Fruit fly (Drosophila melanogaster) whole organism, embryonic: ENCODE results near the gene CG4658.

Experiments used
- B-H1 ChIP-seq: fragments of 200-800 bp; sonication (Bioruptor generic); IDR thresholded peaks from 3 replicates; pipeline ENCODE4 v1.3.6; 2022; ENCODE audit warnings: missing biosample characterization, missing genetic modification characterization
- Bdp1 ChIP-seq: fragments of 200-800 bp; sonication (Bioruptor generic); optimal IDR thresholded peaks from 3 replicates; lab custom pipeline; 2016; ENCODE audit warnings: missing biosample characterization, missing genetic modification characterization
- C15 ChIP-seq: fragments of 200-800 bp; sonication (Bioruptor generic); IDR thresholded peaks from 3 replicates; pipeline ENCODE4 v1.3.6; 2022; ENCODE audit warnings: missing biosample characterization, missing genetic modification characterization
- CG10274 ChIP-seq: fragments of 200-800 bp; sonication (Bioruptor generic); optimal IDR thresholded peaks from 3 replicates; lab custom pipeline; 2017; ENCODE audit warnings: missing biosample characterization, mild to moderate bottlenecking, missing genetic modification characterization
- CG10431 ChIP-seq: fragments of 200-800 bp; sonication (Bioruptor generic); optimal IDR thresholded peaks from 3 replicates; lab custom pipeline; 2018; ENCODE audit warnings: missing biosample characterization, mild to moderate bottlenecking, missing genetic modification characterization
- CG10959 ChIP-seq: fragments of 200-800 bp; sonication (Bioruptor generic); IDR thresholded peaks from 2 replicates; pipeline ENCODE4 v1.3.6; 2022; ENCODE audit warnings: missing biosample characterization, missing genetic modification characterization
- CG11398 ChIP-seq: fragments of 200-800 bp; sonication (Bioruptor generic); optimal IDR thresholded peaks from 2 replicates; lab custom pipeline; 2016; ENCODE audit warnings: missing biosample characterization, missing genetic modification characterization
- CG11504 ChIP-seq: fragments of 200-800 bp; sonication (Bioruptor generic); optimal IDR thresholded peaks from 3 replicates; lab custom pipeline; 2019; ENCODE audit warnings: missing biosample characterization, mild to moderate bottlenecking, missing genetic modification characterization, moderate library complexity
- CG12104 ChIP-seq: fragments of 200-800 bp; sonication (Bioruptor generic); optimal IDR thresholded peaks from 3 replicates; lab custom pipeline; 2016; ENCODE audit warnings: missing biosample characterization, missing genetic modification characterization
- CG13123 ChIP-seq: fragments of 200-800 bp; sonication (Bioruptor generic); optimal IDR thresholded peaks from 2 replicates; lab custom pipeline; 2016; ENCODE audit warnings: missing biosample characterization, missing genetic modification characterization
- CG14860 ChIP-seq: fragments of 200-800 bp; sonication (Bioruptor generic); IDR thresholded peaks from 3 replicates; pipeline ENCODE4 v1.3.6; 2022; ENCODE audit warnings: missing biosample characterization, missing genetic modification characterization; ENCODE audit not compliant: partially characterized antibody
- CG15011 ChIP-seq: fragments of 200-800 bp; sonication (Bioruptor generic); optimal IDR thresholded peaks from 3 replicates; lab custom pipeline; 2018; ENCODE audit warnings: missing biosample characterization, mild to moderate bottlenecking, missing genetic modification characterization
- CG15479 ChIP-seq: fragments of 200-800 bp; sonication (Bioruptor generic); optimal IDR thresholded peaks from 3 replicates; lab custom pipeline; 2019; ENCODE audit warnings: missing biosample characterization, mild to moderate bottlenecking, missing genetic modification characterization, moderate library complexity
- CG17186 ChIP-seq: fragments of 200-800 bp; sonication (Bioruptor generic); optimal IDR thresholded peaks from 3 replicates; lab custom pipeline; 2017; ENCODE audit warnings: missing biosample characterization, missing genetic modification reagents, missing genetic modification characterization
- CG17359 ChIP-seq: fragments of 200-800 bp; sonication (Bioruptor generic); optimal IDR thresholded peaks from 3 replicates; lab custom pipeline; 2018; ENCODE audit warnings: missing biosample characterization, mild to moderate bottlenecking, missing genetic modification characterization, moderate library complexity
- CG17802 ChIP-seq: fragments of 200-800 bp; sonication (Bioruptor generic); optimal IDR thresholded peaks from 2 replicates; lab custom pipeline; 2018; ENCODE audit warnings: missing biosample characterization, mild to moderate bottlenecking, missing genetic modification characterization, moderate library complexity
- CG17829 ChIP-seq: fragments of 200-800 bp; optimal IDR thresholded peaks from 2 replicates; lab custom pipeline; 2019; ENCODE audit warnings: missing biosample characterization, mild to moderate bottlenecking, missing genetic modification characterization, moderate library complexity
- CG32772 ChIP-seq: fragments of 200-800 bp; sonication (Bioruptor generic); IDR thresholded peaks from 2 replicates; pipeline ENCODE4 v1.3.6; 2022; ENCODE audit warnings: missing biosample characterization, missing genetic modification characterization
- CG4854 ChIP-seq: fragments of 200-800 bp; sonication (Bioruptor generic); optimal IDR thresholded peaks from 2 replicates; lab custom pipeline; 2016; ENCODE audit warnings: missing biosample characterization, missing genetic modification characterization, inconsistent platforms
- CG9437 ChIP-seq: fragments of 200-800 bp; sonication (Bioruptor generic); optimal IDR thresholded peaks from 2 replicates; lab custom pipeline; 2018; ENCODE audit warnings: missing biosample characterization, mild to moderate bottlenecking, missing genetic modification characterization
- CoRest ChIP-seq: fragments of 200-800 bp; sonication (Bioruptor generic); optimal IDR thresholded peaks from 3 replicates; lab custom pipeline; 2018; ENCODE audit warnings: missing biosample characterization, mild to moderate bottlenecking, missing genetic modification characterization, moderate library complexity
- Fer3 ChIP-seq: fragments of 200-800 bp; sonication (Bioruptor generic); optimal IDR thresholded peaks from 2 replicates; lab custom pipeline; 2018; ENCODE audit warnings: missing biosample characterization, mild to moderate bottlenecking, missing genetic modification characterization, moderate library complexity
- Hey ChIP-seq: fragments of 200-800 bp; sonication (Bioruptor generic); optimal IDR thresholded peaks from 3 replicates; lab custom pipeline; 2018; ENCODE audit warnings: missing biosample characterization, mild to moderate bottlenecking, missing genetic modification characterization
- Myb ChIP-seq: fragments of 200-800 bp; sonication (Bioruptor generic); optimal IDR thresholded peaks from 2 replicates; lab custom pipeline; 2016; ENCODE audit warnings: missing biosample characterization, missing genetic modification characterization
- NC2β ChIP-seq: fragments of 200-800 bp; sonication (Bioruptor generic); optimal IDR thresholded peaks from 2 replicates; lab custom pipeline; 2016; ENCODE audit warnings: missing biosample characterization, missing genetic modification characterization
- Ptx1 ChIP-seq: fragments of 200-800 bp; sonication (Bioruptor generic); IDR thresholded peaks from 2 replicates; pipeline ENCODE4 v1.3.6; 2022; ENCODE audit warnings: missing biosample characterization, missing genetic modification characterization
- Sox100B ChIP-seq: fragments of 200-800 bp; sonication (Bioruptor generic); optimal IDR thresholded peaks from 3 replicates; lab custom pipeline; 2018; ENCODE audit warnings: missing biosample characterization, mild to moderate bottlenecking, missing genetic modification characterization
- Vsx1 ChIP-seq: fragments of 200-800 bp; sonication (Bioruptor generic); optimal IDR thresholded peaks from 2 replicates; lab custom pipeline; 2017; ENCODE audit warnings: missing biosample characterization, mild to moderate bottlenecking, missing genetic modification characterization, missing genetic modification reagents
- chm ChIP-seq: fragments of 200-800 bp; sonication (Bioruptor generic); IDR thresholded peaks from 2 replicates; pipeline ENCODE4 v1.3.6; 2022; ENCODE audit warnings: missing biosample characterization, missing genetic modification characterization
- crp ChIP-seq, 2 experiments: fragments of 200-800 bp; sonication (Bioruptor generic); optimal IDR thresholded peaks; 2 replicates in 1 of 2; 3 replicates in 1 of 2; lab custom pipeline; 2017; ENCODE audit warnings: missing biosample characterization in 2 of 2, missing genetic modification characterization in 2 of 2, mild to moderate bottlenecking in 1 of 2, moderate library complexity in 1 of 2
- dmrt99B ChIP-seq: fragments of 200-800 bp; sonication (Bioruptor generic); optimal IDR thresholded peaks from 2 replicates; lab custom pipeline; 2018; ENCODE audit warnings: missing biosample characterization, mild to moderate bottlenecking, missing genetic modification characterization, moderate library complexity
- gcm ChIP-seq: fragments of 200-800 bp; sonication (Bioruptor generic); optimal IDR thresholded peaks from 2 replicates; lab custom pipeline; 2019; ENCODE audit warnings: missing biosample characterization, mild to moderate bottlenecking, missing genetic modification characterization, moderate library complexity
- gem ChIP-seq: fragments of 200-800 bp; sonication (Bioruptor generic); optimal IDR thresholded peaks from 2 replicates; lab custom pipeline; 2019; ENCODE audit warnings: missing biosample characterization, mild to moderate bottlenecking, missing genetic modification characterization, moderate library complexity
- gfzf ChIP-seq: fragments of 200-800 bp; sonication (Bioruptor generic); optimal IDR thresholded peaks from 2 replicates; lab custom pipeline; 2016; ENCODE audit warnings: missing biosample characterization, mild to moderate bottlenecking, missing genetic modification characterization, moderate library complexity
- grn ChIP-seq: fragments of 200-800 bp; sonication (Bioruptor generic); optimal IDR thresholded peaks from 3 replicates; lab custom pipeline; 2017; ENCODE audit warnings: missing biosample characterization, missing genetic modification characterization
- hb ChIP-seq: fragments of 200-800 bp; sonication (Bioruptor generic); IDR thresholded peaks from 3 replicates; pipeline ENCODE4 v1.3.6; 2022; ENCODE audit warnings: missing biosample characterization, missing genetic modification characterization; ENCODE audit not compliant: partially characterized antibody
- klu ChIP-seq: fragments of 200-800 bp; sonication (Bioruptor generic); IDR thresholded peaks from 2 replicates; pipeline ENCODE4 v1.3.6; 2022; ENCODE audit warnings: missing biosample characterization, missing genetic modification characterization
- mld ChIP-seq: fragments of 200-800 bp; sonication (Bioruptor generic); IDR thresholded peaks from 3 replicates; pipeline ENCODE4 v1.3.6; 2022; ENCODE audit warnings: missing biosample characterization, missing genetic modification characterization; ENCODE audit not compliant: partially characterized antibody
- nerfin-1 ChIP-seq: fragments of 200-800 bp; sonication (Bioruptor generic); optimal IDR thresholded peaks from 3 replicates; lab custom pipeline; 2019; ENCODE audit warnings: missing biosample characterization, mild to moderate bottlenecking, missing genetic modification characterization, moderate library complexity
- ro ChIP-seq: fragments of 200-800 bp; sonication (Bioruptor generic); IDR thresholded peaks from 2 replicates; pipeline ENCODE4 v1.3.6; 2022; ENCODE audit warnings: missing biosample characterization, missing genetic modification characterization
- row ChIP-seq: fragments of 200-800 bp; sonication (Bioruptor generic); IDR thresholded peaks from 3 replicates; pipeline ENCODE4 v1.3.6; 2022; ENCODE audit warnings: missing biosample characterization, missing genetic modification characterization
- run ChIP-seq: fragments of 200-800 bp; sonication (Bioruptor generic); optimal IDR thresholded peaks from 3 replicates; lab custom pipeline; 2018; ENCODE audit warnings: missing biosample characterization, mild to moderate bottlenecking, missing genetic modification characterization
- scrt ChIP-seq: fragments of 200-800 bp; sonication (Bioruptor generic); optimal IDR thresholded peaks from 2 replicates; lab custom pipeline; 2018; ENCODE audit warnings: missing biosample characterization, mild to moderate bottlenecking, missing genetic modification characterization, moderate library complexity
- sens ChIP-seq: fragments of 200-800 bp; sonication (Bioruptor generic); peaks from one replicate; lab custom pipeline; 2016; ENCODE audit warnings: missing biosample characterization, missing genetic modification characterization
- sim ChIP-seq: fragments of 200-800 bp; sonication (Bioruptor generic); IDR thresholded peaks from 2 replicates; pipeline ENCODE4 v1.3.6; 2022; ENCODE audit warnings: missing biosample characterization, missing genetic modification characterization
- slp2 ChIP-seq: fragments of 200-800 bp; sonication (Bioruptor generic); optimal IDR thresholded peaks from 2 replicates; lab custom pipeline; 2016; ENCODE audit warnings: missing biosample characterization, missing genetic modification characterization
- sqz ChIP-seq: fragments of 200-800 bp; sonication (Bioruptor generic); optimal IDR thresholded peaks from 3 replicates; lab custom pipeline; 2018; ENCODE audit warnings: missing biosample characterization, mild to moderate bottlenecking, missing genetic modification characterization
- stwl ChIP-seq: fragments of 200-800 bp; sonication (Bioruptor generic); optimal IDR thresholded peaks from 3 replicates; lab custom pipeline; 2018; ENCODE audit warnings: missing biosample characterization, mild to moderate bottlenecking, missing genetic modification characterization, moderate library complexity
- toy ChIP-seq: fragments of 200-800 bp; sonication (Bioruptor generic); IDR thresholded peaks from 2 replicates; pipeline ENCODE4 v1.3.6; 2022; ENCODE audit warnings: missing biosample characterization, missing genetic modification characterization
- trem ChIP-seq: fragments of 200-800 bp; optimal IDR thresholded peaks from 3 replicates; lab custom pipeline; 2019; ENCODE audit warnings: missing biosample characterization, mild to moderate bottlenecking, missing genetic modification characterization, moderate library complexity
- vfl ChIP-seq: fragments of 200-800 bp; sonication (Bioruptor generic); optimal IDR thresholded peaks from 2 replicates; lab custom pipeline; 2016; ENCODE audit warnings: missing biosample characterization, missing genetic modification characterization

CG4658 gene

dm6 chr2L:9963603-9964042, 6.7 kb downstream of the CG4658 start, which contains the start of gene CG5850 (continued):
- peak; percentile 25 for TF ChIP-seq sens (GFP tag; lab: Kevin White, UChicago)
- TF ChIP-seq Ptx1 = no peak
- TF ChIP-seq grn (GFP tag; lab: Kevin White, UChicago) = no peak
- peak; percentile 11 for TF ChIP-seq nerfin-1 (tag; lab: Kevin White, UChicago)
- no peak for TF ChIP-seq Bdp1 (GFP tag; lab: Kevin White, UChicago)
- no peak for TF ChIP-seq B-H1 (GFP tag; lab: Robert Waterston, UW)
- TF ChIP-seq sqz (GFP tag; lab: Kevin White, UChicago) = peak; percentile 34
- TF ChIP-seq slp2 = no peak
- no peak for TF ChIP-seq CG10274
- TF ChIP-seq toy (GFP tag; lab: Robert Waterston, UW) = no peak
- TF ChIP-seq mld (GFP tag; lab: Robert Waterston, UW) = no peak
- no peak for TF ChIP-seq CG11504 (tag; lab: Kevin White, UChicago)
- TF ChIP-seq CG15011 (GFP tag; lab: Kevin White, UChicago) = no peak
- no peak for TF ChIP-seq C15 (GFP tag; lab: Robert Waterston, UW)
- no peak for TF ChIP-seq chm (GFP tag; lab: Robert Waterston, UW)
- TF ChIP-seq klu (GFP tag; lab: Robert Waterston, UW) = no peak
- TF ChIP-seq CG17802 (tag; lab: Kevin White, UChicago) = no peak
- TF ChIP-seq CG11398 = no peak
- TF ChIP-seq Vsx1 (GFP tag; lab: Kevin White, UChicago) = no peak
- TF ChIP-seq vfl (GFP tag; lab: Kevin White, UChicago) = no peak
- no peak for TF ChIP-seq run (tag; lab: Kevin White, UChicago)
- peak; percentile 71 for TF ChIP-seq row (GFP tag; lab: Robert Waterston, UW)
- TF ChIP-seq CG12104 = no peak
- TF ChIP-seq stwl = peak; percentile 34
- TF ChIP-seq gem (tag; lab: Kevin White, UChicago) = peak; percentile 53
- peak; percentile 14 for TF ChIP-seq dmrt99B
- no peak for TF ChIP-seq CG4854 (GFP tag; lab: Kevin White, UChicago)
- peak; percentile 26 for TF ChIP-seq scrt (GFP tag; lab: Kevin White, UChicago)
- peak; percentile 54 for TF ChIP-seq Sox100B (GFP tag; lab: Kevin White, UChicago)
- no peak for TF ChIP-seq hb
- TF ChIP-seq CG15479 (GFP tag; lab: Kevin White, UChicago) = no peak
- TF ChIP-seq CG17359 (tag; lab: Kevin White, UChicago) = no peak
- TF ChIP-seq trem (tag; lab: Kevin White, UChicago) = peak; percentile 56
- TF ChIP-seq CG32772 = no peak
- TF ChIP-seq CoRest (tag; lab: Kevin White, UChicago) = peak; percentile 52
- TF ChIP-seq NC2β (GFP tag; lab: Kevin White, UChicago) = no peak
- TF ChIP-seq CG14860 = no peak
- no peak for TF ChIP-seq Hey (tag; lab: Kevin White, UChicago)
- no peak for TF ChIP-seq sim (GFP tag; lab: Robert Waterston, UW)
- TF ChIP-seq CG10431 (GFP tag; lab: Kevin White, UChicago) = peak; percentile 20
- peak; percentile 58 for TF ChIP-seq gfzf (GFP tag; lab: Kevin White, UChicago)
- no peak for TF ChIP-seq CG13123
- TF ChIP-seq CG17186 (GFP tag; lab: Kevin White, UChicago) = no peak
- peak; percentile 33 for TF ChIP-seq CG17829 (tag; lab: Kevin White, UChicago)
- TF ChIP-seq ro (GFP tag; lab: Robert Waterston, UW) = no peak
- no peak for TF ChIP-seq crp (GFP tag; optimal IDR thresholded peaks at IDR 0.05; lab: Kevin White, UChicago)
- no peak for TF ChIP-seq gcm (GFP tag; lab: Kevin White, UChicago)
- TF ChIP-seq CG10959 (GFP tag; lab: Robert Waterston, UW) = no peak
- TF ChIP-seq Myb (GFP tag; lab: Kevin White, UChicago) = no peak
- peak; percentile 25 for TF ChIP-seq Fer3 (tag; lab: Kevin White, UChicago)
- TF ChIP-seq CG9437 (GFP tag; lab: Kevin White, UChicago) = peak; percentile 30
